Fruit fly (Drosophila melanogaster) whole organism, adult: ENCODE measurements around the gene Obp22a.

Source experiments
- CG11617 ChIP-seq: fragments of 200-800 bp; sonication (Bioruptor generic); optimal IDR thresholded peaks from 2 replicates; lab custom pipeline; 2017; ENCODE audit warnings: mild to moderate bottlenecking, missing biosample characterization, missing genetic modification reagents, missing genetic modification characterization
- CG12768 ChIP-seq: fragments of 200-800 bp; sonication (Bioruptor generic); optimal IDR thresholded peaks from 2 replicates; lab custom pipeline; 2017; ENCODE audit warnings: missing biosample characterization, missing genetic modification characterization, mild to moderate bottlenecking, moderate library complexity, missing genetic modification reagents
- CG14711 ChIP-seq: fragments of 200-800 bp; sonication (Bioruptor generic); optimal IDR thresholded peaks from 2 replicates; lab custom pipeline; 2018; ENCODE audit warnings: missing biosample characterization, mild to moderate bottlenecking, missing genetic modification characterization, moderate library complexity
- CG1620 ChIP-seq: fragments of 200-800 bp; sonication (Bioruptor generic); optimal IDR thresholded peaks from 2 replicates; lab custom pipeline; 2016; ENCODE audit warnings: missing biosample characterization, missing genetic modification characterization
- CG33017 ChIP-seq: fragments of 200-800 bp; sonication (Bioruptor generic); optimal IDR thresholded peaks from 2 replicates; lab custom pipeline; 2018; ENCODE audit warnings: missing biosample characterization, mild to moderate bottlenecking, missing genetic modification characterization, moderate library complexity
- CG5204 ChIP-seq: fragments of 200-800 bp; sonication (Bioruptor generic); optimal IDR thresholded peaks from 2 replicates; lab custom pipeline; 2016; ENCODE audit warnings: missing biosample characterization, missing genetic modification characterization
- CG7045 ChIP-seq: fragments of 200-800 bp; sonication (Bioruptor generic); optimal IDR thresholded peaks from 2 replicates; lab custom pipeline; 2017; ENCODE audit warnings: missing biosample characterization, mild to moderate bottlenecking, missing genetic modification characterization
- CG7101 ChIP-seq: fragments of 200-800 bp; sonication (Bioruptor generic); optimal IDR thresholded peaks from 2 replicates; lab custom pipeline; 2018; ENCODE audit warnings: missing biosample characterization, mild to moderate bottlenecking, missing genetic modification characterization, moderate library complexity
- Clk ChIP-seq: fragments of 200-800 bp; sonication (Bioruptor generic); optimal IDR thresholded peaks from 2 replicates; lab custom pipeline; 2017; ENCODE audit warnings: missing biosample characterization, missing genetic modification characterization
- Crg-1 ChIP-seq: fragments of 200-800 bp; sonication (Bioruptor generic); optimal IDR thresholded peaks from 2 replicates; lab custom pipeline; 2016; ENCODE audit warnings: missing biosample characterization, missing genetic modification characterization
- Hr96 ChIP-seq: fragments of 200-800 bp; sonication (Bioruptor generic); optimal IDR thresholded peaks from 2 replicates; lab custom pipeline; 2016; ENCODE audit warnings: missing biosample characterization, missing genetic modification characterization
- Mnt ChIP-seq: fragments of 200-800 bp; sonication (Bioruptor generic); optimal IDR thresholded peaks from 2 replicates; lab custom pipeline; 2016; ENCODE audit warnings: missing biosample characterization, mild to moderate bottlenecking, missing genetic modification characterization
- bab1 ChIP-seq: fragments of 200-800 bp; sonication (Bioruptor generic); optimal IDR thresholded peaks from 3 replicates; lab custom pipeline; 2019; ENCODE audit warnings: missing biosample characterization, mild to moderate bottlenecking, missing genetic modification characterization, moderate library complexity
- cic ChIP-seq: fragments of 200-800 bp; sonication (Bioruptor generic); optimal IDR thresholded peaks from 2 replicates; lab custom pipeline; 2017; ENCODE audit warnings: missing biosample characterization, mild to moderate bottlenecking, missing genetic modification characterization, moderate library complexity
- cnc ChIP-seq, 2 experiments: fragments of >200 bp; optimal IDR thresholded peaks; 2 replicates each; lab custom pipeline; 2017
- kay ChIP-seq: fragments of 200-800 bp; sonication (Bioruptor generic); peaks from one replicate; lab custom pipeline; 2016; ENCODE audit warnings: missing biosample characterization, missing genetic modification characterization, borderline replicate concordance
- ovo ChIP-seq: fragments of 200-800 bp; sonication (Bioruptor generic); optimal IDR thresholded peaks from 2 replicates; lab custom pipeline; 2016; ENCODE audit warnings: missing biosample characterization, missing genetic modification characterization
- pad ChIP-seq: fragments of 200-800 bp; sonication (Bioruptor generic); optimal IDR thresholded peaks from 3 replicates; lab custom pipeline; 2017; ENCODE audit warnings: missing biosample characterization, missing genetic modification characterization, mild to moderate bottlenecking, moderate library complexity, missing genetic modification reagents
- tj ChIP-seq: fragments of 200-800 bp; sonication (Bioruptor generic); optimal IDR thresholded peaks from 3 replicates; lab custom pipeline; 2017; ENCODE audit warnings: missing biosample characterization, mild to moderate bottlenecking, missing genetic modification characterization, moderate library complexity
- toe ChIP-seq: fragments of 200-800 bp; sonication (Bioruptor generic); optimal IDR thresholded peaks from 2 replicates; lab custom pipeline; 2016; ENCODE audit warnings: missing biosample characterization, missing genetic modification characterization

Obp22a gene

DNA sequence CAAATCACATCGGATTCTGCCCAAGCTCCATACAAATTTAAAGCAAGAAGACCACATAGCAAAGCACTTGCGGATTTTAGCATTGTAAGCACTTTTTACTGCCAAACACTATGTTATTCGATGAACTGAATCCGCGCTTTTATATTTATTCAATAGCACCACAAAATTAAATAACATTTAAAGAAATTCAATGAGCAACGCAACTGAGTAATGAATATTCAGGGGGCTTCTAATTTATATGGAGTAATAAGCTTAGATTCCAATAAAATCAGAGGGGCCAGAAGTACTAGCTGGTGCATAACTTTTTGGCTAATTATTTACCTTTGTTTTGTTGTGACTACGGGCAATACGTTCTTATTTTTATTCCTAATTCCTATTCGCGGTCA lies 45.2 kb upstream of the Obp22a start, which contains the start of gene lectin-22C:
lectin-22C (minus strand) TSS at position 101 of the 386 bp plus-strand sequence.
- TF ChIP-seq cic (no peak), Mnt (GFP tag; lab: Kevin White, UChicago) (no peak), CG12768 (no peak), CG33017 (tag; lab: Kevin White, UChicago) (no peak), tj (GFP tag; lab: Kevin White, UChicago) (no peak), CG5204 (GFP tag; lab: Kevin White, UChicago) (no peak), bab1 (GFP tag; lab: Kevin White, UChicago) (no peak)

DNA sequence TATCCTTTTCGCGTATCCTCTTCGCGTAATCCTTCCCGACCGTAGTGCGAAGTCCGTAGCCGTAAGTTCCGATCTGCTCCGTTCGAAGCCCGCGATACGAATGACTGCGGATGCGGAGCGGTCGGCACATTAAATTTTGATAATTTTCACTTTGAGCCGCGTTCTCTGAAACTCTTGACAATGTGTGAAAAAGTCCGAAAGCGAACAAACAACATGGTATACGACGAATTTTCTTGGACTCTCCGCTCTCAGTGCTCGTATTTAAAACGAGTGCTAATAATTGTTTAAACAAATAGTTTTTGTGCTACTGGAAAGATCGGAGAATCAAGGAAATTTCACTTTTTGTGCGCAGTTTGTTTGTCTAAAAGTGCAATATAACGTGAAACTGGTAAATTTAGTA lies 44.0 kb upstream of the Obp22a start, which contains the start of gene CG42296:
CG42296 (minus strand) TSS at position 101 of the 400 bp plus-strand sequence.
- TF ChIP-seq ovo (no peak), tj (GFP tag; lab: Kevin White, UChicago) (no peak), CG7101 (no peak), Crg-1 (GFP tag; lab: Kevin White, UChicago) (no peak), CG5204 (GFP tag; lab: Kevin White, UChicago) (no peak), CG33017 (tag; lab: Kevin White, UChicago) (no peak), CG14711 (no peak), cic (no peak), bab1 (GFP tag; lab: Kevin White, UChicago) (no peak), CG7045 (GFP tag; lab: Kevin White, UChicago) (no peak), Hr96 (GFP tag; lab: Kevin White, UChicago) (no peak), CG11617 (no peak), toe (GFP tag; lab: Kevin White, UChicago) (no peak), pad (GFP tag; lab: Kevin White, UChicago) (no peak)

DNA sequence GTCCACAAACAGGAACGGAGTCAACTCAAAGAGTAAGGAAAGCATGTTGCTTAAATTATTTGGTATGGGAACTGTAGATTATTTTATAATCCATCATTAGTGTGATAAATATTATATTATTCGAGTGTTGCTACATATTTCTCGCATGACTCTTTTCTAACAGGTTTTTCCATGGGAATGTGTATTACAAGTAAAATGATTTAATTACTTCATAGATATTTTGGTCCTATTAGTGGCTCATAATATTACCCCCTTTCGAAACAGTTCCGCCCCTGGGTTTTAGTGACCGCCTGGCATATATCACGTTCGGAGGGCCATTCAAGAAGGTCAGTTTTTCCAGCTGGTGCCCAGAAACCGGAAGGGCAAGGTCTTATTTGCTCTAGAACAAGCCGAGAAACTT lies 40.1 kb upstream of the Obp22a start:
- TF ChIP-seq bab1 (GFP tag; lab: Kevin White, UChicago) (peak; percentile 5), cnc (optimal IDR thresholded peaks at IDR 0.05; lab: Kevin White, UChicago) (no peak)

DNA sequence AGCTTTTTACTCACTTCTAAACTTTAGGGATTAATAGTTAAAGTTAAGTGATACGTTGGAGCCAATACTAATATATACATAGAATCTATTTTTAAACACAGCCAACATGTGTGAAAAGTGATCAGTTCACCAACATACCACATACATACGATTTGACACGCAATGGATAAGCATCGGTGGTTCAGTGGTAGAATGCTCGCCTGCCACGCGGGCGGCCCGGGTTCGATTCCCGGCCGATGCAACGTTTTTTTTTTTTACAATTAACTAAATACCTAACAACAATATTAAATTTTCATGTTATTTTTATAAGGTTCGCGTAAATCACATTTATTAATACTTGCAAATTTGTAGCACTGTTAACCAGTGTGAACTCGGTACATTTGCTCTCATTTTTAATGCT lies 39.6 kb upstream of the Obp22a start:
- TF ChIP-seq Hr96 (GFP tag; lab: Kevin White, UChicago) (no peak), tj (GFP tag; lab: Kevin White, UChicago) (no peak), cic (no peak)

DNA sequence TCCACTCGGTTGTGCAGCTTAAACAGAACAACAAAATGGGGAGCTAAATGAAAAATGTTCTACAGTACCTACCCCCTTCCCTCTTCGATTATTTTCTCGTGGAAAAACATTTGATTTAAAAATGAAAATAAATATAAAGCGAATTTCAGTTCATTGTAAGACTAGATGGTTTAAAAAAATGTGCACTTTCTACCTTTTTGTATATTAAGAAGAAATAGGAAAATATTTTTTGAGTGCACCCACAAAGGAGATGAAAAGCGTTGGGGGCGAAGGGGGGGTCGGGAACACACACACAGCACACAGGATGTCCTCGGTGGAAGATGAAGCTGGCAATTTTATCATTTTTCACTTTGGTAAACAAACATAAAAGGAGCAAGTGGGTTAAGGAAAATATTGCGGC lies 30.9 kb upstream of the Obp22a start:
- TF ChIP-seq ovo (no peak), pad (GFP tag; lab: Kevin White, UChicago) (no peak), Crg-1 (GFP tag; lab: Kevin White, UChicago) (no peak)

DNA sequence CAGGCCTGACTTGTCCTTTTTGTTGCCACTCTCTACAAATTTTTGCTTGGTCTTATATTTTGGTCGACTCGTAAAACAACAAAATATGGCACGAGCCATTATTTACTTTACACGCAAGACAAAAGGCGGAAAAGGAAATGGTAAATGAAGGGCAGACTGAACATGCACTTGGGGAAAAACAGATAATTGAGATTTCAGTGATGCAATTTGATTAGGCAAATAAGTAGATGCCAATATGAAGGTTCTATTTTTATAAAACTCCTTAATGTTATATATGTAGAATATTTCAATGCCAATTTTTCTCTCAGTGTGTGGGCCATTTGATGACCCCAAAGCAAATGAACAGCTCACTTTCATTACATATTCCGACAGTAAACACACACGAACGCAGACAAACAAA lies 23.2 kb upstream of the Obp22a start:
- no peak for TF ChIP-seq bab1 (GFP tag; lab: Kevin White, UChicago)
- TF ChIP-seq pad (GFP tag; lab: Kevin White, UChicago), result no peak

DNA sequence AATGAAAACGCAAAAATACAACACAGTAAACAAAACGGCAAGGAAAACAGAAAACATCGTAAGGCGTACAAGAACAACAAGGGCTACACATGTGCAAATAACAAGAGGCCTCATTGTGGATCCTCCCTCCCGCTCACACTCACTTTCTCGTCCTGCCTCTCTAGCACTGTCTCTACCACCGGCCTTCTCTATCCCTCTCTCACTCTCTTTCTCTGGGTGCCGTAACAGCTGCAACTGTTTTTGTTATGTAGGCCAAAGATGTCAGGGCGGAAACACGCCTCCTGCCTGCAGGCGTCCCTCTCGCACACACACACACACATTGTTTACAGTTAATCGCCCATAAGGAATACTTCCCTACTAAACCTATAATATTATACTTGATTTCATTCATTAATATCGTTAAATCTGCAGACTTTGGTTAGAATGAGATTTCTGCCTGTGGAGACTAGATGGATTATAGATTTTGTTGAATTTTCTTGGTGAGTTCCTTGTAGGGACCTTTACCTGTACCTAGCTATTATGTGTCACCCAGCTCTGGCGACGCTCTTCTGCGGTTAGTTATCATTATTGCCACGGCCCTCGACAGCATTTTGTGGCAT lies 22.0 kb upstream of the Obp22a start:
- TF ChIP-seq toe (GFP tag; lab: Kevin White, UChicago) (no peak), CG7045 (GFP tag; lab: Kevin White, UChicago) (no peak), CG33017 (tag; lab: Kevin White, UChicago) (no peak)

DNA sequence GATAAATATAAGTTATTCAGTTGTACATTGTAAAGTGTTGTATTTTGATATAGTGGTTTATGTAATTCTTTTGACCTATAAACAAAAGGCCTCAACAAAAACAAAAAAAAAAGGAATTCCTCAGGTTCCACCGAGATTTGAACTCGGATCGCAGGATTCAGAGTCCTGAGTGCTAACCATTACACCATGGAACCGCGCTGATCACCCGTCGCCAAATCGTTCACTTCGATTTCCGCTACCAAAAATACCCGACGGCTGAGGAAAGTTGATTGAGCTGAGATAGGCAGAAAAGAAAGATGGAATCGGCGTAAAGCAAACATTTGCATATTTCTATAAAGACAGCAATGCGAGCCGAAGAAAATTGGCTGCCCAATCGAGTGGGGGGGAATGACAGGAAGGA lies 21.1 kb upstream of the Obp22a start:
- TF ChIP-seq tj (GFP tag; lab: Kevin White, UChicago), result peak; percentile 83
- peak; percentile 14 for TF ChIP-seq bab1 (GFP tag; lab: Kevin White, UChicago)
- TF ChIP-seq Mnt (GFP tag; lab: Kevin White, UChicago), result no peak
- no peak for TF ChIP-seq CG7101

DNA sequence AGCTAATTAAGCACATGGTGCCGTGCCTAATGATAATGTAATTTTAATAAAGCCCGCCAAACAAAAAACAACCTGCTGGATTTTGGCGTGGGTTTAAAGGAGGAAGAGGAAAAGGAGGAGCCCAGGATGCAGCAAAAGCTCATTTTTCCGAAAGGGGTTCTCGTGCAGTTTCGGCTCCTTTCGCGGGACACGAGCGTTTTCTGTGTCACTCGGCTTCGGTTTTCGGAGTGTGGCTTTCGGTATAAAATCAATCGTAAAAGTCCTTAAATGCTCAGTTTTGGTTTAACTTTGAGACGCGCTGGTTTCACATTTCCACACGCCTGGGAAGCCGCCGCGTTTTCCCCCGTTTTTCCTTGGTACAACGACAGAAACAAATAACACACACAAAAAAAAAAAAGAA lies 19.5 kb upstream of the Obp22a start:
- TF ChIP-seq Crg-1 (GFP tag; lab: Kevin White, UChicago), result no peak
- TF ChIP-seq CG7045 (GFP tag; lab: Kevin White, UChicago), result no peak
- TF ChIP-seq CG12768, result no peak
- TF ChIP-seq Mnt (GFP tag; lab: Kevin White, UChicago), result no peak
- no peak for TF ChIP-seq tj (GFP tag; lab: Kevin White, UChicago)
- TF ChIP-seq kay (GFP tag; lab: Kevin White, UChicago), result no peak
- TF ChIP-seq toe (GFP tag; lab: Kevin White, UChicago), result no peak
- TF ChIP-seq ovo, result no peak
- TF ChIP-seq CG33017 (tag; lab: Kevin White, UChicago), result no peak
- TF ChIP-seq CG11617, result no peak
- no peak for TF ChIP-seq CG7101
- TF ChIP-seq CG14711, result no peak
- TF ChIP-seq CG1620 (GFP tag; lab: Kevin White, UChicago), result no peak
- TF ChIP-seq Clk, result no peak
- TF ChIP-seq bab1 (GFP tag; lab: Kevin White, UChicago), result no peak
- TF ChIP-seq cic, result no peak
- no peak for TF ChIP-seq cnc (optimal IDR thresholded peaks at IDR 0.05; lab: Kevin White, UChicago)
- no peak for TF ChIP-seq pad (GFP tag; lab: Kevin White, UChicago)
- no peak for TF ChIP-seq CG5204 (GFP tag; lab: Kevin White, UChicago)
- no peak for TF ChIP-seq Hr96 (GFP tag; lab: Kevin White, UChicago)
